Worm (Caenorhabditis elegans) whole organism, L3 larva: ENCODE data around the gene R05G6.9.

ENCODE experiments used
- nhr-76 ChIP-seq: fragments of 150-350 bp; sonication (generic microtip); optimal IDR thresholded peaks from 5 replicates; lab custom pipeline; 2014; ENCODE audit warnings: missing biosample characterization, missing genetic modification characterization
- nhr-77 ChIP-seq: fragments of 150-350 bp; optimal IDR thresholded peaks from 2 replicates; lab custom pipeline; 2014; ENCODE audit warnings: missing biosample characterization, missing genetic modification characterization
- unc-62 ChIP-seq: fragments of 150-350 bp; sonication (generic microtip); optimal IDR thresholded peaks from 4 replicates; lab custom pipeline; 2014; ENCODE audit warnings: missing biosample characterization, missing genetic modification reagents, missing genetic modification characterization

DNA sequence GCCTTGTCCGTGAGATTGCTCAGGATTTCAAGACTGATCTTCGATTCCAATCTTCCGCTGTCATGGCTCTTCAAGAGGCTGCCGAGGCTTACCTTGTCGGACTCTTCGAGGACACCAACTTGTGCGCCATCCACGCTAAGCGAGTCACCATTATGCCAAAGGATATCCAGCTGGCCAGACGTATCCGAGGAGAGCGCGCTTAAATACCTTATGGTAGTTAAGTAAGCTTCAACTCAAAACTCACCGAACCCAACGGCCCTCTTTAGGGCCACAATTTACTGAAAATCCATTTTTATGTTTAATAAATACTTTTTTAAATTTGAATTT is 27.6 kb downstream of the R05G6.9 start:
- TF ChIP-seq nhr-76 (tag; lab: Kevin White, UChicago) (no peak), nhr-77 (tag; lab: Kevin White, UChicago) (no peak), unc-62 (no peak)
